Fruit fly (Drosophila melanogaster) whole organism, embryonic: ENCODE data around the gene deltaCOP.

Experiments
- Abd-B ChIP-seq: fragments of 200-800 bp; sonication (Bioruptor generic); optimal IDR thresholded peaks from 2 replicates; lab custom pipeline; 2018; ENCODE audit warnings: missing biosample characterization, mild to moderate bottlenecking, missing genetic modification characterization, moderate library complexity
- Asciz ChIP-seq: fragments of 200-800 bp; sonication (Bioruptor generic); optimal IDR thresholded peaks from 2 replicates; lab custom pipeline; 2017; ENCODE audit warnings: missing biosample characterization, mild to moderate bottlenecking, missing genetic modification characterization, missing genetic modification reagents
- CG10366 ChIP-seq: fragments of 200-800 bp; sonication (Bioruptor generic); IDR thresholded peaks from 2 replicates; pipeline ENCODE4 v1.3.6; 2022; ENCODE audit warnings: missing biosample characterization, missing genetic modification characterization
- CG11695 ChIP-seq: fragments of 200-800 bp; sonication (Bioruptor generic); IDR thresholded peaks from 3 replicates; pipeline ENCODE4 v1.3.6; 2022; ENCODE audit warnings: missing biosample characterization, missing genetic modification characterization
- CG12104 ChIP-seq: fragments of 200-800 bp; sonication (Bioruptor generic); optimal IDR thresholded peaks from 3 replicates; lab custom pipeline; 2016; ENCODE audit warnings: missing biosample characterization, missing genetic modification characterization
- CG12659 ChIP-seq: fragments of 200-800 bp; sonication (Bioruptor generic); optimal IDR thresholded peaks from 3 replicates; lab custom pipeline; 2017; ENCODE audit warnings: mild to moderate bottlenecking, missing biosample characterization, missing genetic modification reagents, missing genetic modification characterization
- CG13123 ChIP-seq: fragments of 200-800 bp; sonication (Bioruptor generic); optimal IDR thresholded peaks from 2 replicates; lab custom pipeline; 2016; ENCODE audit warnings: missing biosample characterization, missing genetic modification characterization
- CG13296 ChIP-seq: fragments of 200-800 bp; sonication (Bioruptor generic); optimal IDR thresholded peaks from 3 replicates; lab custom pipeline; 2018; ENCODE audit warnings: missing biosample characterization, mild to moderate bottlenecking, missing genetic modification characterization
- CG13775 ChIP-seq: fragments of 200-800 bp; sonication (Bioruptor generic); optimal IDR thresholded peaks from 3 replicates; lab custom pipeline; 2017; ENCODE audit warnings: missing biosample characterization, mild to moderate bottlenecking, missing genetic modification characterization
- CG15269 ChIP-seq: fragments of 200-800 bp; sonication (Bioruptor generic); optimal IDR thresholded peaks from 2 replicates; lab custom pipeline; 2018; ENCODE audit warnings: missing biosample characterization, mild to moderate bottlenecking, missing genetic modification characterization, moderate library complexity
- CG1603 ChIP-seq: fragments of 200-800 bp; sonication (Bioruptor generic); optimal IDR thresholded peaks from 2 replicates; lab custom pipeline; 2019; ENCODE audit warnings: missing biosample characterization, mild to moderate bottlenecking, missing genetic modification characterization, moderate library complexity
- CG17385 ChIP-seq: fragments of 200-800 bp; sonication (Bioruptor generic); optimal IDR thresholded peaks from 3 replicates; lab custom pipeline; 2018; ENCODE audit warnings: missing biosample characterization, mild to moderate bottlenecking, missing genetic modification characterization
- CG1832 ChIP-seq: fragments of 200-800 bp; sonication (Bioruptor generic); optimal IDR thresholded peaks from 2 replicates; lab custom pipeline; 2017; ENCODE audit warnings: missing biosample characterization, mild to moderate bottlenecking, missing genetic modification characterization, inconsistent platforms
- CG18619 ChIP-seq: fragments of 200-800 bp; sonication (Bioruptor generic); optimal IDR thresholded peaks from 3 replicates; lab custom pipeline; 2017; ENCODE audit warnings: missing biosample characterization, mild to moderate bottlenecking, missing genetic modification characterization
- CG33557 ChIP-seq: fragments of 200-800 bp; sonication (Bioruptor generic); optimal IDR thresholded peaks from 2 replicates; lab custom pipeline; 2019; ENCODE audit warnings: missing biosample characterization, mild to moderate bottlenecking, missing genetic modification characterization, moderate library complexity
- CG7357 ChIP-seq: fragments of 200-800 bp; sonication (Bioruptor generic); IDR thresholded peaks from 3 replicates; pipeline ENCODE4 v1.3.6; 2022; ENCODE audit warnings: missing biosample characterization, missing genetic modification characterization
- Camta ChIP-seq: fragments of 200-800 bp; sonication (Bioruptor generic); optimal IDR thresholded peaks from 2 replicates; lab custom pipeline; 2016; ENCODE audit warnings: missing biosample characterization, missing genetic modification characterization
- Dp ChIP-seq: fragments of 200-800 bp; sonication (Bioruptor generic); optimal IDR thresholded peaks from 2 replicates; lab custom pipeline; 2018; ENCODE audit warnings: missing biosample characterization, mild to moderate bottlenecking, missing genetic modification characterization, moderate library complexity
- Drgx ChIP-seq: fragments of 200-800 bp; sonication (Bioruptor generic); IDR thresholded peaks from 2 replicates; pipeline ENCODE4 v1.3.6; 2022; ENCODE audit warnings: missing biosample characterization, missing genetic modification characterization
- Hsf ChIP-seq: fragments of 200-800 bp; sonication (Bioruptor generic); optimal IDR thresholded peaks from 3 replicates; lab custom pipeline; 2016; ENCODE audit warnings: missing biosample characterization, missing genetic modification characterization
- Myb ChIP-seq: fragments of 200-800 bp; sonication (Bioruptor generic); optimal IDR thresholded peaks from 2 replicates; lab custom pipeline; 2016; ENCODE audit warnings: missing biosample characterization, missing genetic modification characterization
- NC2β ChIP-seq: fragments of 200-800 bp; sonication (Bioruptor generic); optimal IDR thresholded peaks from 2 replicates; lab custom pipeline; 2016; ENCODE audit warnings: missing biosample characterization, missing genetic modification characterization
- Sox102F ChIP-seq: fragments of 200-800 bp; sonication (Bioruptor generic); optimal IDR thresholded peaks from 2 replicates; lab custom pipeline; 2018; ENCODE audit warnings: missing biosample characterization, mild to moderate bottlenecking, missing genetic modification characterization, moderate library complexity
- Tbp ChIP-seq: fragments of >200 bp; optimal IDR thresholded peaks from 2 replicates; lab custom pipeline; 2018; ENCODE audit warnings: missing biosample characterization, missing genetic modification characterization
- ac ChIP-seq: fragments of 200-800 bp; sonication (Bioruptor generic); optimal IDR thresholded peaks from 3 replicates; lab custom pipeline; 2017; ENCODE audit warnings: missing biosample characterization, mild to moderate bottlenecking, missing genetic modification characterization
- amos ChIP-seq: fragments of 200-800 bp; sonication (Bioruptor generic); IDR thresholded peaks from 2 replicates; pipeline ENCODE4 v1.3.6; 2022; ENCODE audit warnings: missing biosample characterization, missing genetic modification characterization; ENCODE audit not compliant: partially characterized antibody
- ap ChIP-seq: fragments of 200-800 bp; sonication (Bioruptor generic); IDR thresholded peaks from 2 replicates; pipeline ENCODE4 v1.3.6; 2022; ENCODE audit warnings: missing biosample characterization, missing genetic modification characterization
- ara ChIP-seq: fragments of 200-800 bp; sonication (Bioruptor generic); IDR thresholded peaks from 2 replicates; pipeline ENCODE4 v1.3.6; 2022; ENCODE audit warnings: missing biosample characterization, missing genetic modification characterization
- ash1 ChIP-seq: fragments of 200-800 bp; sonication (Bioruptor generic); optimal IDR thresholded peaks from 2 replicates; lab custom pipeline; 2018; ENCODE audit warnings: missing biosample characterization, mild to moderate bottlenecking, missing genetic modification characterization
- az2 ChIP-seq: fragments of 200-800 bp; sonication (Bioruptor generic); optimal IDR thresholded peaks from 3 replicates; lab custom pipeline; 2016; ENCODE audit warnings: missing biosample characterization, missing genetic modification characterization
- caup ChIP-seq: fragments of 200-800 bp; sonication (Bioruptor generic); optimal IDR thresholded peaks from 3 replicates; lab custom pipeline; 2017; ENCODE audit warnings: missing biosample characterization, mild to moderate bottlenecking, missing genetic modification characterization, moderate library complexity; ENCODE audit not compliant: severe bottlenecking
- chn ChIP-seq: fragments of 200-800 bp; sonication (Bioruptor generic); optimal IDR thresholded peaks from 2 replicates; lab custom pipeline; 2016; ENCODE audit warnings: missing biosample characterization, missing genetic modification characterization
- dmrt11E ChIP-seq: fragments of 200-800 bp; sonication (Bioruptor generic); optimal IDR thresholded peaks from 3 replicates; lab custom pipeline; 2018; ENCODE audit warnings: missing biosample characterization, mild to moderate bottlenecking, missing genetic modification characterization, moderate library complexity
- emc ChIP-seq: fragments of 200-800 bp; sonication (Bioruptor generic); optimal IDR thresholded peaks from 2 replicates; lab custom pipeline; 2016; ENCODE audit warnings: missing biosample characterization, missing genetic modification characterization
- esg ChIP-seq: fragments of 200-800 bp; sonication (Bioruptor generic); conservative IDR thresholded peaks from 2 replicates; pipeline ENCODE4 v1.3.6; 2022; ENCODE audit warnings: missing biosample characterization, missing genetic modification characterization
- ewg ChIP-seq: fragments of 200-800 bp; sonication (Bioruptor generic); optimal IDR thresholded peaks from 3 replicates; lab custom pipeline; 2017; ENCODE audit warnings: mild to moderate bottlenecking, missing biosample characterization, missing genetic modification reagents, missing genetic modification characterization
- gcm2 ChIP-seq: fragments of 200-800 bp; sonication (Bioruptor generic); optimal IDR thresholded peaks from 2 replicates; lab custom pipeline; 2016; ENCODE audit warnings: missing biosample characterization, missing genetic modification characterization
- inv ChIP-seq: fragments of 200-800 bp; sonication (Bioruptor generic); IDR thresholded peaks from 2 replicates; pipeline ENCODE4 v1.3.6; 2022; ENCODE audit warnings: missing biosample characterization, missing genetic modification characterization; ENCODE audit not compliant: partially characterized antibody
- jigr1 ChIP-seq: fragments of 200-800 bp; sonication (Bioruptor generic); IDR thresholded peaks from 3 replicates; pipeline ENCODE4 v1.3.6; 2022; ENCODE audit warnings: missing biosample characterization, missing genetic modification characterization
- knrl ChIP-seq: fragments of 200-800 bp; sonication (Bioruptor generic); IDR thresholded peaks from 3 replicates; pipeline ENCODE4 v1.3.6; 2022; ENCODE audit warnings: missing biosample characterization, missing genetic modification characterization; ENCODE audit not compliant: partially characterized antibody
- lab ChIP-seq: fragments of 200-800 bp; sonication (Bioruptor generic); optimal IDR thresholded peaks from 3 replicates; lab custom pipeline; 2017; ENCODE audit warnings: missing biosample characterization, missing genetic modification characterization, mild to moderate bottlenecking, moderate library complexity, missing genetic modification reagents
- nerfin-1 ChIP-seq: fragments of 200-800 bp; sonication (Bioruptor generic); optimal IDR thresholded peaks from 3 replicates; lab custom pipeline; 2019; ENCODE audit warnings: missing biosample characterization, mild to moderate bottlenecking, missing genetic modification characterization, moderate library complexity
- odd ChIP-seq: fragments of 200-800 bp; sonication (Bioruptor generic); optimal IDR thresholded peaks from 2 replicates; lab custom pipeline; 2017; ENCODE audit warnings: missing biosample characterization, mild to moderate bottlenecking, missing genetic modification characterization
- pita ChIP-seq: fragments of 200-800 bp; sonication (Bioruptor generic); optimal IDR thresholded peaks from 2 replicates; lab custom pipeline; 2017; ENCODE audit warnings: missing biosample characterization, mild to moderate bottlenecking, missing genetic modification characterization
- sqz ChIP-seq: fragments of 200-800 bp; sonication (Bioruptor generic); optimal IDR thresholded peaks from 3 replicates; lab custom pipeline; 2018; ENCODE audit warnings: missing biosample characterization, mild to moderate bottlenecking, missing genetic modification characterization
- stc ChIP-seq: fragments of 200-800 bp; sonication (Bioruptor generic); IDR thresholded peaks from 2 replicates; pipeline ENCODE4 v1.3.6; 2022; ENCODE audit warnings: missing biosample characterization, missing genetic modification characterization
- tgo ChIP-seq: fragments of 200-800 bp; sonication (Bioruptor generic); IDR thresholded peaks from 3 replicates; pipeline ENCODE4 v1.3.6; 2022; ENCODE audit warnings: missing biosample characterization, missing genetic modification characterization
- trem ChIP-seq: fragments of 200-800 bp; optimal IDR thresholded peaks from 3 replicates; lab custom pipeline; 2019; ENCODE audit warnings: missing biosample characterization, mild to moderate bottlenecking, missing genetic modification characterization, moderate library complexity
- vvl ChIP-seq: fragments of 200-800 bp; sonication (Bioruptor generic); IDR thresholded peaks from 2 replicates; pipeline ENCODE4 v1.3.6; 2022; ENCODE audit warnings: missing biosample characterization, missing genetic modification characterization
- zfh1 ChIP-seq: fragments of 200-800 bp; sonication (Bioruptor generic); IDR thresholded peaks from 3 replicates; pipeline ENCODE4 v1.3.6; 2022; ENCODE audit warnings: missing biosample characterization, missing genetic modification characterization

deltaCOP gene

dm6 chrX:1907727-1908264 lies 46.2 kb upstream of the deltaCOP start, which contains the start of gene mip130 (continued):
- TF ChIP-seq nerfin-1 (tag; lab: Kevin White, UChicago) (no peak), emc (peak; percentile 16), CG10366 (GFP tag; lab: Robert Waterston, UW) (no peak; the same call in 1 of the 2 replicates), pita (GFP tag; lab: Kevin White, UChicago) (no peak), ap (GFP tag; lab: Robert Waterston, UW) (no peak), Drgx (GFP tag; lab: Robert Waterston, UW) (peak; percentile 48; the same call in 1 of the 2 replicates), Dp (peak; percentile 33), CG12104 (no peak), CG13123 (GFP tag; lab: Kevin White, UChicago) (no peak), CG13296 (GFP tag; lab: Kevin White, UChicago) (no peak), NC2β (GFP tag; lab: Kevin White, UChicago) (no peak), inv (GFP tag; lab: Robert Waterston, UW) (peak; percentile 65; the same call in 1 of the 2 replicates), esg (GFP tag; lab: Robert Waterston, UW) (peak; percentile 50), CG15269 (tag; lab: Kevin White, UChicago) (peak; percentile 58), CG33557 (no peak), zfh1 (GFP tag; lab: Robert Waterston, UW) (0 out of 3 replicates have a peak, but pooled peaks have one; percentile 37), ewg (no peak), caup (GFP tag; lab: Kevin White, UChicago) (peak; percentile 36), Asciz (GFP tag; lab: Kevin White, UChicago) (no peak), odd (GFP tag; lab: Kevin White, UChicago) (no peak), CG7357 (GFP tag; lab: Robert Waterston, UW) (no peak), CG11695 (GFP tag; lab: Robert Waterston, UW) (no peak), Hsf (GFP tag; lab: Kevin White, UChicago) (peak; percentile 9), CG1603 (tag; lab: Kevin White, UChicago) (peak; percentile 50), CG12659 (peak; percentile 69), knrl (peak; percentile 74; the same call in 2 of the 3 replicates), tgo (GFP tag; lab: Robert Waterston, UW) (peak; percentile 36; the same call in 1 of the 3 replicates), ara (no peak), CG17385 (GFP tag; lab: Kevin White, UChicago) (peak; percentile 50), Camta (peak; percentile 54), lab (GFP tag; lab: Kevin White, UChicago) (peak; percentile 66), dmrt11E (tag; lab: Kevin White, UChicago) (peak; percentile 34), Abd-B (GFP tag; lab: Kevin White, UChicago) (peak; percentile 21), sqz (GFP tag; lab: Kevin White, UChicago) (peak; percentile 88), Tbp (no peak), chn (peak; percentile 21), trem (tag; lab: Kevin White, UChicago) (peak; percentile 98), ash1 (no peak), ac (GFP tag; lab: Kevin White, UChicago) (no peak), amos (GFP tag; lab: Robert Waterston, UW) (peak; percentile 66), Myb (GFP tag; lab: Kevin White, UChicago) (peak; percentile 56), gcm2 (GFP tag; lab: Kevin White, UChicago) (no peak), jigr1 (GFP tag; lab: Robert Waterston, UW) (0 out of 3 replicates have a peak, but pooled peaks have one; percentile 21), vvl (GFP tag; lab: Robert Waterston, UW) (peak; percentile 19), CG13775 (GFP tag; lab: Kevin White, UChicago) (peak; percentile 31), CG1832 (no peak), stc (GFP tag; lab: Robert Waterston, UW) (no peak), CG18619 (GFP tag; lab: Kevin White, UChicago) (peak; percentile 53), Sox102F (GFP tag; lab: Kevin White, UChicago) (no peak), az2 (no peak)
